Fruit fly (Drosophila melanogaster): ENCODE results near the gene GILT1.

GILT1 gene

DNA sequence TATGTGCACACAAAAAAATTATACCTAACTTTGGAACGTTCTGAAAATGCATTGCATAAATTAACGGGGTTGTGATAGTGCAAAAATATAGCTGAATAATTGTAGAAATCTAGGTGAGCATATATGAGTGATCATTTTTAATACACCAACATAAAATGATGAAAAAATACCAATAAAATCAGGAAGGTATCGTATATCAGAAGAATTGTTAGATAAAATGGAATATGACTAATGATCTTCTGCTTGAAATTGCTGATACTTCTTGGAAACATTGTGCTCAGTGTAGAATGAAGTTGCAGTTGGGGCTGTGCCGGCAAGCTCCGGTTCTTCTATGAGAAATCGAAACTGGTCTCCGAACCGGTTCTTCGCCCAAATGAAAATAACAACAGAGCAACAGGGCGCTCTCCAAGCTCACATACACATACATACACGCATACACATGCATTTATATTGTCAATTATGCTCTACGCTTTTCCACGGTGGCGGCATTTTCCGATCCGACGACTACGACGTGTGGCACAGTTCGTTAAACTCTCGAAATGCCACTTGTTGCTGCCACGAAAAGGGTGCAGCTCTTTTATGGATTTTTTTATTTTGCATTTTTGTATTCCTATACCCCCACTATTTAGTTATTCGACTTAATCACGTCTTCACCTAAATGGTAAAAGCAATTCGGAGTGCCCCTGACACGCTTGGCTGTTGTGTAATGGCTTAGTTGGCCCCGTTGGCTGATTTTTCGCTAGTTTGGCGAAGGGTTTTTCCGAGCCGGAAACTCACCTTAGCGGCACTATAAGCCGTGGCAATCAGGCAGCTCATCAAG lies 550 bp downstream of the GILT1 start (continued):
- TF ChIP-seq CG13123 (GFP tag; optimal IDR thresholded peaks at IDR 0.05), result peak; percentile 65
- peak; percentile 76 for TF ChIP-seq eyg (GFP tag; optimal IDR thresholded peaks at IDR 0.05)
- TF ChIP-seq Rfx (GFP tag; IDR thresholded peaks at IDR 0.05), result peak; percentile 86
- no peak for TF ChIP-seq HLH4C (GFP tag; IDR thresholded peaks at IDR 0.05; ENCODE audit: partially characterized antibody)
- peak; percentile 86 for TF ChIP-seq CG12744 (GFP tag; optimal IDR thresholded peaks at IDR 0.05)
- peak; percentile 79 for TF ChIP-seq H2.0 (GFP tag; IDR thresholded peaks at IDR 0.05)
- TF ChIP-seq CG13424 (tag; optimal IDR thresholded peaks at IDR 0.05), result peak; percentile 92
- TF ChIP-seq corto (GFP tag; optimal IDR thresholded peaks at IDR 0.05), result peak; percentile 48
- peak; percentile 65; the same call in 1 of the 2 replicates for TF ChIP-seq dan (GFP tag; IDR thresholded peaks at IDR 0.05)
- TF ChIP-seq CG8359 (GFP tag; optimal IDR thresholded peaks at IDR 0.05; ENCODE audit: borderline replicate concordance), result peak; percentile 68
- peak; percentile 89 for TF ChIP-seq pnt (GFP tag; optimal IDR thresholded peaks at IDR 0.05)
- peak; percentile 92 for TF ChIP-seq Sox102F (GFP tag; optimal IDR thresholded peaks at IDR 0.05)
- TF ChIP-seq danr (GFP tag; IDR thresholded peaks at IDR 0.05), result peak; percentile 81
- TF ChIP-seq bowl (GFP tag; IDR thresholded peaks at IDR 0.05), result no peak
- TF ChIP-seq CG3847 (GFP tag; IDR thresholded peaks at IDR 0.05), result peak; percentile 78
- TF ChIP-seq Six4 (GFP tag; optimal IDR thresholded peaks at IDR 0.05), result peak; percentile 85
- TF ChIP-seq CG6854 (GFP tag; optimal IDR thresholded peaks at IDR 0.05), result peak; percentile 63
- TF ChIP-seq sna (GFP tag; IDR thresholded peaks at IDR 0.05; ENCODE audit: partially characterized antibody), result no peak; the same call in 1 of the 2 replicates
- peak; percentile 84 for TF ChIP-seq CG3281 (GFP tag; optimal IDR thresholded peaks at IDR 0.05)
- TF ChIP-seq CG1832 (GFP tag; optimal IDR thresholded peaks at IDR 0.05), result no peak
- peak; percentile 93 for TF ChIP-seq dysf (GFP tag; IDR thresholded peaks at IDR 0.05)
- TF ChIP-seq Nf-YB (GFP tag; optimal IDR thresholded peaks at IDR 0.05), result peak; percentile 80
- TF ChIP-seq yki (optimal IDR thresholded peaks at IDR 0.05), result no peak
- peak; percentile 80 for TF ChIP-seq CG1603 (tag; optimal IDR thresholded peaks at IDR 0.05)
- TF ChIP-seq repo (GFP tag; optimal IDR thresholded peaks at IDR 0.05), result peak; percentile 69
- TF ChIP-seq klu (GFP tag; IDR thresholded peaks at IDR 0.05), result peak; percentile 81
- TF ChIP-seq sug (tag; optimal IDR thresholded peaks at IDR 0.05), result peak; percentile 76
- TF ChIP-seq CG33557 (GFP tag; optimal IDR thresholded peaks at IDR 0.05), result peak; percentile 92
- peak; percentile 82 for TF ChIP-seq CG6254 (GFP tag; optimal IDR thresholded peaks at IDR 0.05)
- peak; percentile 76 for TF ChIP-seq Max (GFP tag; optimal IDR thresholded peaks at IDR 0.05)
- no peak for TF ChIP-seq Elba2 (GFP tag; optimal IDR thresholded peaks at IDR 0.05)
- peak; percentile 42 for TF ChIP-seq scrt (GFP tag; optimal IDR thresholded peaks at IDR 0.05)
- TF ChIP-seq CG4820 (GFP tag; optimal IDR thresholded peaks at IDR 0.05), result peak; percentile 83
- TF ChIP-seq ci (GFP tag; IDR thresholded peaks at IDR 0.05), result peak; percentile 87
- TF ChIP-seq CG6791 (GFP tag; IDR thresholded peaks at IDR 0.05; ENCODE audit: partially characterized antibody), result no peak
- no peak for TF ChIP-seq CG11085 (GFP tag; IDR thresholded peaks at IDR 0.05)
- TF ChIP-seq gcm (GFP tag; optimal IDR thresholded peaks at IDR 0.05), result peak; percentile 90
- TF ChIP-seq gt (GFP tag; IDR thresholded peaks at IDR 0.05), result 0 out of 2 replicates have a peak, but pooled peaks have one; percentile 31
- peak; percentile 64 for TF ChIP-seq CG15073 (GFP tag; optimal IDR thresholded peaks at IDR 0.05)
- peak; percentile 43 for TF ChIP-seq CG7271 (tag; optimal IDR thresholded peaks at IDR 0.05)
- TF ChIP-seq CG16815 (GFP tag; optimal IDR thresholded peaks at IDR 0.05), result peak; percentile 87
- TF ChIP-seq NC2β (GFP tag; optimal IDR thresholded peaks at IDR 0.05), result peak; percentile 77
- TF ChIP-seq Lhr (GFP tag; optimal IDR thresholded peaks at IDR 0.05), result peak; percentile 78
- TF ChIP-seq CG11504 (tag; optimal IDR thresholded peaks at IDR 0.05), result peak; percentile 90
- peak; percentile 57 for TF ChIP-seq CG10565 (GFP tag; optimal IDR thresholded peaks at IDR 0.05)
- TF ChIP-seq GATAe (GFP tag; conservative IDR thresholded peaks at IDR 0.05), result no peak; the same call in 1 of the 2 replicates
- TF ChIP-seq Med (GFP tag), result peak; percentile 98
- peak; percentile 88 for TF ChIP-seq CG9437 (GFP tag; optimal IDR thresholded peaks at IDR 0.05)
- TF ChIP-seq CG10366 (GFP tag; IDR thresholded peaks at IDR 0.05), result peak; percentile 78
